Worm (Caenorhabditis elegans): ENCODE measurements around the gene vit-3.

Gene vit-3

DNA sequence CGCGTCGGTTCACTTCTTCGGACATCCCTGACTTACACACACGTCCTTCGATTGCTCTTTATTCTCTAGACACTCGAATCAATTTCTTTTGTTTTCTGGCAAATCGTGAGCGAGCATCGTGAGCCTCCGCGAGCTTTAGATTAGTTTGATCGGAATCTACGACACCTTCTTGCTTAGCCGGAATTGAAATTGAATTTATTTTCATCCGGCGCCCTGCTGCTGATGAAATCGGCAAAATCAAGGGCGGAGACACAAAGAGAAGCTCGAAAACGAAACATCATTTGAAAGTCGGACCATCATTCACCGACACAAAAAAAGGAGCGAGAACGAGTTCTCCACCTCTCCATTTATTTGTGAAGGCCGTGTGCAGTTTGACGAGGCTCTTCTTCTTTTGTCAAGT lies 53.9 kb downstream of the vit-3 start, which contains the start of gene npr-16:
Gene npr-16, plus strand, starts transcription at position 301 of the 400 bp plus-strand sequence.
- TF ChIP-seq nhr-11 (tag; optimal IDR thresholded peaks at IDR 0.05) (no peak), lsy-2 (tag; optimal IDR thresholded peaks at IDR 0.05) (no peak), fos-1 (tag; optimal IDR thresholded peaks at IDR 0.05) (no peak), unc-39 (tag; optimal IDR thresholded peaks at IDR 0.05) (no peak), ama-1 (optimal IDR thresholded peaks at IDR 0.05) (no peak), zag-1 (tag; optimal IDR thresholded peaks at IDR 0.05) (no peak), crh-2 (tag; optimal IDR thresholded peaks at IDR 0.05) (no peak), elt-1 (tag; optimal IDR thresholded peaks at IDR 0.05) (no peak), F13H6.1 (tag; optimal IDR thresholded peaks at IDR 0.05) (no peak), unc-55 (GFP tag; optimal IDR thresholded peaks at IDR 0.05) (no peak), nhr-129 (tag; optimal IDR thresholded peaks at IDR 0.05) (no peak), sem-4 (tag; optimal IDR thresholded peaks at IDR 0.05) (no peak), alr-1 (tag; optimal IDR thresholded peaks at IDR 0.05) (no peak), sma-3 (GFP tag; optimal IDR thresholded peaks at IDR 0.05) (no peak), ceh-16 (tag; optimal IDR thresholded peaks at IDR 0.05) (no peak), lin-13 (GFP tag; optimal IDR thresholded peaks at IDR 0.05) (no peak), unc-62 (GFP tag; optimal IDR thresholded peaks at IDR 0.05) (no peak)
